Fruit fly (Drosophila melanogaster): ENCODE data around the gene CG43390.

- TF ChIP-seq ey (GFP tag; optimal IDR thresholded peaks at IDR 0.05) = no peak
- TF ChIP-seq Hnf4 (GFP tag; optimal IDR thresholded peaks at IDR 0.05) = no peak
- TF ChIP-seq psq (GFP tag; optimal IDR thresholded peaks at IDR 0.05) = no peak
- no peak for TF ChIP-seq OdsH (GFP tag; optimal IDR thresholded peaks at IDR 0.05)
- no peak for TF ChIP-seq brk (GFP tag; optimal IDR thresholded peaks at IDR 0.05)
- TF ChIP-seq dl (GFP tag; optimal IDR thresholded peaks at IDR 0.05; ENCODE audit: insufficient read depth in 1 of 2, partially characterized antibody in 2 of 2) = peak in 1 of 2 experiments; percentile 2
Measured at dm6 chr3L:11596585-11597252, 17.0 kb upstream of the CG43390 start, which contains the start of gene CG7368.
